Worm (Caenorhabditis elegans): Measurements from ENCODE around the gene fbxb-44.
"Not testable (repeated sequence)": the region's sequence is repeated elsewhere in the genome, so short reads cannot be mapped to it uniquely, and the experiment has no call there.

fbxb-44 gene

DNA sequence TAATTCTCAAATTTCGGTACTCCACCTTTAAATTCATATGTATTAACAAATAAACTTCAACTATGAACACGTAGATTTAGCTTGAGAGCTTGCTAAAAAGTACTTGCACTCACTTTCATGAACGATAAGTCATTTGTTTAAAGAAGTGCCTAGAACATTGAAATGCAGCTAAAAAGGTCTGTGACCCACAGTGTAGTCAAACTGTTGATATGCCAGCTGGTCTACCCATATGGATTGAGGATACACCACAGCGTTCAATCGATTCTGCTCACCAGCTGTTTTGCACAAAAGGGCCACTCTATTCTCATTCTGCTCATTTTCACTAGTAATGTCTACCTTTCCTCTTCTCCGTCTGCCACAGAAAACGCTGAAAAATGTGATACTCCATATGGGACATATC lies 2.8 kb upstream of the fbxb-44 start, which contains the start of gene fbxb-43:
Gene fbxb-43 (plus strand): TSS at position 301 of the 400 bp plus-strand sequence.
- no peak for TF ChIP-seq Y55F3AM.14 (GFP tag; optimal IDR thresholded peaks at IDR 0.05)
- no peak for TF ChIP-seq mab-5 (tag; optimal IDR thresholded peaks at IDR 0.05)

DNA sequence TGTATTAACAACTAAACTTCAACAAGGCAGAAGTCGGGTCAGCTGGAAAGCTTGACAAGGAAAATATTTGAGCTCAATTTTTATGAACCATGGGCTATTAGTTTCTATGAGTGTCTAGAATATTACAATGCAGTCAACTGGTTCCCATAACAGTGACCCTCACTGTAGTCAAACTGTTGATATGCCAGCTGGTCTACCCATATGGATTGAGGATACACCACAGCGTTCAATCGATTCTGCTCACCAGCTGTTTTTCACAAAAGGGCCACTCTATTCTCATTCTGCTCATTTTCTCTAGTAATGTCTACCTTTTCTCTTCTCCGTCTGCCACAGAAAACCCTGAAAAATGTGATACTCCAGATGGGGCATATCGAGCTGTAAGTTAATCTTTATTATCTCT lies 1.4 kb upstream of the fbxb-44 start, which contains the start of gene fbxb-42:
Gene fbxb-42 (plus strand): TSS at position 301 of the 400 bp plus-strand sequence.
- TF ChIP-seq ztf-11 (tag; optimal IDR thresholded peaks at IDR 0.05) (no peak), nhr-129 (tag; optimal IDR thresholded peaks at IDR 0.05) (no peak), nhr-21 (tag; optimal IDR thresholded peaks at IDR 0.05) (no peak), alr-1 (tag; optimal IDR thresholded peaks at IDR 0.05) (no peak), nhr-25 (tag; optimal IDR thresholded peaks at IDR 0.05) (no peak), nhr-12 (tag; optimal IDR thresholded peaks at IDR 0.05) (no peak), ama-1 (optimal IDR thresholded peaks at IDR 0.05) (no peak), nhr-77 (tag; optimal IDR thresholded peaks at IDR 0.05) (no peak), nhr-10 (tag; optimal IDR thresholded peaks at IDR 0.05) (no peak), sma-9 (GFP tag; optimal IDR thresholded peaks at IDR 0.05) (no peak), sma-9 (tag; optimal IDR thresholded peaks at IDR 0.05) (no peak), ZK546.5 (tag; optimal IDR thresholded peaks at IDR 0.05) (no peak), ceh-82 (tag; optimal IDR thresholded peaks at IDR 0.05) (no peak), egl-27 (tag; optimal IDR thresholded peaks at IDR 0.05) (no peak), ztf-4 (tag; optimal IDR thresholded peaks at IDR 0.05) (no peak), unc-62 (GFP tag; optimal IDR thresholded peaks at IDR 0.05) (no peak), Y55F3AM.14 (GFP tag; optimal IDR thresholded peaks at IDR 0.05) (no peak), nhr-237 (tag; optimal IDR thresholded peaks at IDR 0.05) (no peak), C34F6.9 (tag; optimal IDR thresholded peaks at IDR 0.05) (no peak)

DNA sequence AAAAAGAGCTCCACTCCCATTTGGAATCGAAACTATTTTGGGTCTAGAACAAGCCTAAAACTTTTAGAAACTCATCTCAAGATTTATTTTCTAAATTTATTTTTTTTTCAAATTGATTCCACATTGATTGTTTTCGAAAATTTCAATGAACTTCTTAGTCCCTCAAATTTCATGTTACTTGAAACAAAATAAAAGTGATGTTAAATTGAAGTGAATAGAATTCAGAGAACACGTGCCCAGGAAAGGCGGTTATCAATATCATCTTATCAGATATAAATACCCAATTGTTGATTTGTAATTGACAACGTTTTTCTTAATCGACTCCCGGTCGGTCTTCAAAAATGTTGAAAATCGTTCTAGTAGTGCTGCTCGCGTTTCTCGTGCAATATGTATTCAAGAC lies 1.9 kb downstream of the fbxb-44 start, which contains the start of gene poml-4:
Gene poml-4 (plus strand): TSS at position 301 of the 400 bp plus-strand sequence.
- not testable (repeated sequence) for TF ChIP-seq unc-39, ceh-82, sem-4 (tag; optimal IDR thresholded peaks at IDR 0.05)

DNA sequence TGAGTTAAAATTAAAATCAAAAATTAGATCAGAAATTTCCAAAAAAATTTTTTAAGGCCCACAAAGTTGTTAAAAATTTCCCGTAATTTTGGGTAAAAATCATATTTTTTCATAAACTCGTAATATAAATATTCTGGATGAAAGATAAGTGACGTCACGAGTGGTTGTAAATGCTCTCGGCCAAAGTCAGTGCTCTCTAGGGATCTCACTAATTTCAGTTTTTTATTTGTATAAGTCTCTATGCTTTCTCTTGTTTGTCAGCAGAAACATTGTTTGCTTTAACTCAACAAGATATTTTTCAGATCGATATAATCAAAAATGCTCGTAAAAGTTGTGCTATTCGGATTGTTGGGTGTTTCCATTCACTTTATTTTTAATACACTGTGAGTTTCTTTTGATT lies 4.5 kb downstream of the fbxb-44 start, which contains the start of gene K05F6.4:
Gene K05F6.4 (plus strand): TSS at position 301 of the 400 bp plus-strand sequence.
- TF ChIP-seq dmd-4 (tag; optimal IDR thresholded peaks at IDR 0.05); nhr-23 (tag; optimal IDR thresholded peaks at IDR 0.05); unc-62 (GFP tag; optimal IDR thresholded peaks at IDR 0.05): not testable (repeated sequence)

DNA sequence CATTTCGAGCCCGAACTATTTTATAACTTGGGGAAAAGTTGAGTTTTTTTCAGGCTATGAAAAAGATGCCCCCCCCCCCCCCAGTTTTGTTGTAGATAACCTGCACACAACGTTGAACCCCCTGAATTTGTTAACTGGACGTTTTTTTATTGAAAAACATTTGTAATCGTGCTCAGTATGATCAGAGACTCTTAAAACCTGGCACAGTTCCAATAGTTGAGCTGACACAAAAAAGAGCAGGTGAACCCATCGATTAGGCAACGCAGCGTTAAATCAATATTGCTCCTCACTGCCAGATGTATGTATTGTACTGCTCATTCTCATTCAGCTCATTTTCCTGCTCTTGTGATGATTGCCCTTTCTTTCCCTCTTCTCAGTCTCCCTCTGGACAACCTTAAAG lies 6.9 kb downstream of the fbxb-44 start, which contains the start of gene K05F6.12:
Gene K05F6.12 (plus strand): TSS at position 301 of the 400 bp plus-strand sequence.
- TF ChIP-seq R02D3.7 (tag; optimal IDR thresholded peaks at IDR 0.05): no peak
- no peak for TF ChIP-seq dmd-4 (tag; optimal IDR thresholded peaks at IDR 0.05)
- TF ChIP-seq elt-3 (tag; optimal IDR thresholded peaks at IDR 0.05): no peak
- TF ChIP-seq aly-2 (tag; optimal IDR thresholded peaks at IDR 0.05): no peak
- no peak for TF ChIP-seq nhr-129 (tag; optimal IDR thresholded peaks at IDR 0.05)
- no peak for TF ChIP-seq unc-55 (GFP tag; optimal IDR thresholded peaks at IDR 0.05)
- TF ChIP-seq sma-3 (GFP tag; optimal IDR thresholded peaks at IDR 0.05): no peak
- no peak for TF ChIP-seq peb-1 (tag; optimal IDR thresholded peaks at IDR 0.05)
- no peak for TF ChIP-seq crh-2 (tag; optimal IDR thresholded peaks at IDR 0.05)
- TF ChIP-seq skn-1 (tag; optimal IDR thresholded peaks at IDR 0.05): no peak

DNA sequence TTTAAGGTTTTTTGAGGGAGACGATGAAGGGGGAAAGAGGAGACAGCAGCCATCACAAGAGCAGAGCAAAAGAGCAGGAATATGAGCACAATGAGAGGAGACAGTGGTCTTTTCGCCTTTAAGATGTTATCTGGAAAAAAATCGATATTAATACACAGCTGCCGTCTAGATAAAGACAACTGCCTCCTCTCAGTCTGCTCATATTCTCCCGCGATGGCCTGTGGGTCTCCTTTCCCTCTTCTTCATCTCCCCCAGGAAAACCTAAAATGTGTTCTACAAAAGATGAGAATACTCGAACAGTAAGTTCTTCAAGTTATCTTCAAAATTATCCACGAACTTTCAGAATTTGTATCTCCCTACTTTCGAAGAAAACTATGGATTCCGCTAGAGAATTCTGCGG lies 11.8 kb downstream of the fbxb-44 start, which contains the start of the genes fbxb-52 and fbxb-51:
Gene fbxb-52 (minus strand): TSS at position 101 of the 400 bp plus-strand sequence.
Gene fbxb-51 (plus strand): TSS at position 212 of the 400 bp plus-strand sequence.
- TF ChIP-seq nhr-237 (tag; optimal IDR thresholded peaks at IDR 0.05): no peak
- TF ChIP-seq zag-1 (tag; optimal IDR thresholded peaks at IDR 0.05): no peak
- no peak for TF ChIP-seq nhr-23 (tag; optimal IDR thresholded peaks at IDR 0.05)
- no peak for TF ChIP-seq mab-5 (tag; optimal IDR thresholded peaks at IDR 0.05)
- no peak for TF ChIP-seq nhr-21 (tag; optimal IDR thresholded peaks at IDR 0.05)
- TF ChIP-seq nhr-10 (tag; optimal IDR thresholded peaks at IDR 0.05): no peak
- TF ChIP-seq nhr-11 (tag; optimal IDR thresholded peaks at IDR 0.05): no peak
- no peak for TF ChIP-seq fos-1 (tag; optimal IDR thresholded peaks at IDR 0.05)
- TF ChIP-seq elt-3 (tag; optimal IDR thresholded peaks at IDR 0.05): no peak
- TF ChIP-seq nhr-129 (tag; optimal IDR thresholded peaks at IDR 0.05): no peak
- no peak for TF ChIP-seq mdl-1 (tag; optimal IDR thresholded peaks at IDR 0.05)
- TF ChIP-seq nhr-77 (tag; optimal IDR thresholded peaks at IDR 0.05): no peak
- no peak for TF ChIP-seq alr-1 (tag; optimal IDR thresholded peaks at IDR 0.05)
- no peak for TF ChIP-seq lsy-2 (tag; optimal IDR thresholded peaks at IDR 0.05)
- TF ChIP-seq sma-9 (GFP tag; optimal IDR thresholded peaks at IDR 0.05): no peak
- TF ChIP-seq sma-9 (tag; optimal IDR thresholded peaks at IDR 0.05): no peak
- no peak for TF ChIP-seq unc-62 (GFP tag; optimal IDR thresholded peaks at IDR 0.05)
- TF ChIP-seq peb-1 (tag; optimal IDR thresholded peaks at IDR 0.05): no peak
